Worm (Caenorhabditis elegans) whole organism, L2 larva: ENCODE results near the gene pitr-5.

Experiments used
- C34F6.9 ChIP-seq: fragments of 150-350 bp; optimal IDR thresholded peaks from 2 replicates; lab custom pipeline; 2014; ENCODE audit warnings: missing biosample characterization, missing genetic modification characterization
- F13H6.1 ChIP-seq: sonication (generic microtip); optimal IDR thresholded peaks from 2 replicates; lab custom pipeline; 2016; ENCODE audit warnings: missing genetic modification characterization, missing compliant biosample characterization
- R02D3.7 ChIP-seq: fragments of 150-350 bp; optimal IDR thresholded peaks from 2 replicates; lab custom pipeline; 2014; ENCODE audit warnings: missing biosample characterization, missing genetic modification characterization
- Y55F3AM.14 ChIP-seq: fragments of 200-800 bp; sonication (Bioruptor generic); optimal IDR thresholded peaks from 2 replicates; lab custom pipeline; 2018; ENCODE audit warnings: mild to moderate bottlenecking, missing genetic modification characterization, missing compliant biosample characterization
- alr-1 ChIP-seq: fragments of 150-350 bp; optimal IDR thresholded peaks from 2 replicates; lab custom pipeline; 2014; ENCODE audit warnings: missing biosample characterization, missing genetic modification characterization
- aly-2 ChIP-seq: fragments of 150-350 bp; optimal IDR thresholded peaks from 2 replicates; lab custom pipeline; 2014; ENCODE audit warnings: missing biosample characterization, missing genetic modification characterization
- ama-1 ChIP-seq: fragments of 150-350 bp; optimal IDR thresholded peaks from 2 replicates; lab custom pipeline; 2018; ENCODE audit warnings: inconsistent platforms
- blmp-1 ChIP-seq: sonication (generic microtip); optimal IDR thresholded peaks from 2 replicates; lab custom pipeline; 2017; ENCODE audit warnings: missing genetic modification characterization, mild to moderate bottlenecking, missing compliant biosample characterization, antibody characterized with exemption, moderate library complexity; ENCODE audit not compliant: insufficient read depth
- crh-2 ChIP-seq: sonication (generic microtip); optimal IDR thresholded peaks from 2 replicates; lab custom pipeline; 2017; ENCODE audit warnings: missing biosample characterization, missing genetic modification characterization
- egl-27 ChIP-seq: sonication (generic microtip); optimal IDR thresholded peaks from 3 replicates; lab custom pipeline; 2017; ENCODE audit warnings: missing biosample characterization, missing genetic modification reagents, missing genetic modification characterization
- elt-1 ChIP-seq: fragments of 150-350 bp; optimal IDR thresholded peaks from 2 replicates; lab custom pipeline; 2014; ENCODE audit warnings: missing biosample characterization, missing genetic modification characterization
- elt-3 ChIP-seq: sonication (generic microtip); optimal IDR thresholded peaks from 2 replicates; lab custom pipeline; 2017; ENCODE audit warnings: missing biosample characterization, missing genetic modification characterization
- fos-1 ChIP-seq: fragments of 150-350 bp; optimal IDR thresholded peaks from 2 replicates; lab custom pipeline; 2014; ENCODE audit warnings: missing biosample characterization, missing genetic modification characterization
- gmeb-1 ChIP-seq: fragments of 150-350 bp; optimal IDR thresholded peaks from 2 replicates; lab custom pipeline; 2014; ENCODE audit warnings: missing biosample characterization, missing genetic modification characterization
- lin-13 ChIP-seq: fragments of 150-350 bp; optimal IDR thresholded peaks from 2 replicates; lab custom pipeline; 2014; ENCODE audit warnings: missing biosample characterization, missing genetic modification reagents, missing genetic modification characterization
- lin-39 ChIP-seq: fragments of 150-350 bp; optimal IDR thresholded peaks from 2 replicates; lab custom pipeline; 2014; ENCODE audit warnings: missing biosample characterization, missing genetic modification reagents, missing genetic modification characterization
- lsy-2 ChIP-seq, 2 experiments: fragments of 150-350 bp in 1 of 2; sonication (generic microtip) in 1 of 2; optimal IDR thresholded peaks; 2 replicates each; lab custom pipeline; 2014 to 2017; ENCODE audit warnings: missing biosample characterization in 2 of 2, missing genetic modification characterization in 2 of 2
- mab-5 ChIP-seq: fragments of 150-350 bp; optimal IDR thresholded peaks from 2 replicates; lab custom pipeline; 2014; ENCODE audit warnings: missing biosample characterization, missing genetic modification characterization
- mbf-1 ChIP-seq: sonication (generic microtip); optimal IDR thresholded peaks from 2 replicates; lab custom pipeline; 2017; ENCODE audit warnings: missing biosample characterization, missing genetic modification characterization
- nhr-11 ChIP-seq: fragments of 150-350 bp; optimal IDR thresholded peaks from 2 replicates; lab custom pipeline; 2014; ENCODE audit warnings: missing biosample characterization, missing genetic modification characterization
- nhr-12 ChIP-seq: fragments of 150-350 bp; optimal IDR thresholded peaks from 2 replicates; lab custom pipeline; 2014; ENCODE audit warnings: missing biosample characterization, missing genetic modification characterization
- nhr-129 ChIP-seq: fragments of 150-350 bp; optimal IDR thresholded peaks from 2 replicates; lab custom pipeline; 2014; ENCODE audit warnings: missing biosample characterization, missing genetic modification characterization
- nhr-21 ChIP-seq: fragments of 150-350 bp; optimal IDR thresholded peaks from 2 replicates; lab custom pipeline; 2014; ENCODE audit warnings: missing biosample characterization, missing genetic modification characterization
- nhr-237 ChIP-seq: fragments of 150-350 bp; optimal IDR thresholded peaks from 2 replicates; lab custom pipeline; 2014; ENCODE audit warnings: missing biosample characterization, missing genetic modification characterization
- peb-1 ChIP-seq: fragments of 150-350 bp; optimal IDR thresholded peaks from 2 replicates; lab custom pipeline; 2014; ENCODE audit warnings: missing biosample characterization, missing genetic modification characterization
- skn-1 ChIP-seq: sonication (generic microtip); optimal IDR thresholded peaks from 2 replicates; lab custom pipeline; 2017; ENCODE audit warnings: missing biosample characterization, missing genetic modification characterization
- sma-3 ChIP-seq: sonication (generic microtip); optimal IDR thresholded peaks from 2 replicates; lab custom pipeline; 2016; ENCODE audit warnings: missing genetic modification reagents, missing genetic modification characterization, missing compliant biosample characterization
- sma-9 ChIP-seq, 2 experiments: fragments of 150-350 bp in 1 of 2; sonication (generic microtip) in 1 of 2; optimal IDR thresholded peaks; 2 replicates each; lab custom pipeline; 2014 to 2016; ENCODE audit warnings: missing genetic modification characterization in 2 of 2, mild to moderate bottlenecking in 1 of 2, missing biosample characterization in 1 of 2, missing compliant biosample characterization in 1 of 2, missing genetic modification reagents in 1 of 2, moderate library complexity in 1 of 2
- snpc-4 ChIP-seq: fragments of 150-350 bp; optimal IDR thresholded peaks from 2 replicates; lab custom pipeline; 2014; ENCODE audit warnings: missing biosample characterization, missing genetic modification characterization
- unc-39 ChIP-seq: fragments of 150-350 bp; optimal IDR thresholded peaks from 2 replicates; lab custom pipeline; 2014; ENCODE audit warnings: missing biosample characterization, missing genetic modification characterization
- unc-55 ChIP-seq: fragments of 150-350 bp; sonication (generic microtip); optimal IDR thresholded peaks from 3 replicates; lab custom pipeline; 2014; ENCODE audit warnings: missing biosample characterization, missing genetic modification reagents, missing genetic modification characterization
- zag-1 ChIP-seq: fragments of 150-350 bp; optimal IDR thresholded peaks from 2 replicates; lab custom pipeline; 2014; ENCODE audit warnings: missing biosample characterization, missing genetic modification characterization
- ztf-1 ChIP-seq: fragments of 200-800 bp; sonication (Bioruptor generic); conservative IDR thresholded peaks from 2 replicates; pipeline ENCODE4 v1.3.6; 2022; ENCODE audit warnings: missing genetic modification characterization, missing compliant biosample characterization
- ztf-11 ChIP-seq: sonication (generic microtip); optimal IDR thresholded peaks from 2 replicates; lab custom pipeline; 2017; ENCODE audit warnings: missing biosample characterization, missing genetic modification characterization
- ztf-4 ChIP-seq: fragments of 150-350 bp; optimal IDR thresholded peaks from 2 replicates; lab custom pipeline; 2014; ENCODE audit warnings: missing biosample characterization, missing genetic modification characterization

Gene pitr-5

DNA sequence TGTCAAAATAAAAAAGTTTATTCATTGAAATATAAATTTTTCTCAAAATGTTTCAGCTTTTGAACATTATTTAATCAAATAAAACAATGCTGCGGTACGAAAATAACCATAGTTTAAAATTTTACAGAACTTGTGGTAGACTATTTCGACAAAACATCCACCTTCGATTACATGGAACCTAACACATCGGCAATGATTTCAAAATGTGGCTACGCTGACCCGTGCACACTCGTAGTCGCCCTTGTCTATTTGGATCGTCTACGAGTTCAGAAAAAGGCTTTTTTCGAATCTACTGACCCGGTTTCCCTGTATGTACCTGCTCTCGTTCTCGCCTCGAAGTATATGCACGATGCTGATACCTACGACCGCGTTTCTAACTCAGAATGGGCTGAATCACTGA, 12.4 kb downstream of the pitr-5 start:
- TF ChIP-seq ztf-4, result no peak

DNA sequence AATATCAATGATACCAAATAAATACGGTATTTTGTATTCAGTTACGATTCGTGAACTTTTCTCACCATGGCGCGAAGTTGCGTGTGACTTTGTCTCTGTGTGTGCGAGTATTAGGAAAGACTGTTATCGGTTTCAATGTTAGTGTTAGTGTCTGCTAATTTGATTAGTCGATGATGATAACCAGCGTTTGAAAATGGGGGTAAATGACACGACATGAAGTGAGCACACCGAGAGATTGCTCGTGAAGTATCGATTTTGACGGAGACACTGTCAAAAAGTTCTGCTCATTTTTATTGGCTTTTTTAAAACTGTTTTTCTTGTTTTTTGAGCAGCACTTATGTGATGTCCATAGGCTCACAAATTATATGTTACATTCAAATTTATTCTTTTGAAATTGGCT, 13.8 kb downstream of the pitr-5 start:
- TF ChIP-seq ama-1 (lab: Kevin White, UChicago), result peak; percentile 65
- no peak for TF ChIP-seq ztf-11
- TF ChIP-seq mbf-1 (tag; lab: Kevin White, UChicago), result no peak
- TF ChIP-seq nhr-11 (tag; lab: Kevin White, UChicago), result no peak
- TF ChIP-seq peb-1 (tag; lab: Kevin White, UChicago), result no peak
- no peak for TF ChIP-seq R02D3.7
- peak; percentile 4 for TF ChIP-seq gmeb-1
- no peak for TF ChIP-seq unc-55 (GFP tag; lab: Kevin White, UChicago)
- peak; percentile 14 for TF ChIP-seq sma-9 (GFP tag; optimal IDR thresholded peaks at IDR 0.05; lab: Kevin White, UChicago)
- no peak for TF ChIP-seq sma-9 (tag; optimal IDR thresholded peaks at IDR 0.05; lab: Kevin White, UChicago)
- peak; percentile 18 for TF ChIP-seq nhr-129 (tag; lab: Kevin White, UChicago)
- TF ChIP-seq nhr-12 (tag; lab: Kevin White, UChicago), result no peak
- peak; percentile 6 for TF ChIP-seq sma-3 (GFP tag; lab: Kevin White, UChicago)
- peak; percentile 83 for TF ChIP-seq fos-1 (tag; lab: Kevin White, UChicago)
- TF ChIP-seq nhr-21 (tag; lab: Kevin White, UChicago), result no peak
- TF ChIP-seq elt-3 (tag; lab: Kevin White, UChicago), result no peak
- TF ChIP-seq lin-13 (GFP tag; lab: Kevin White, UChicago), result no peak
- TF ChIP-seq alr-1 (tag; lab: Kevin White, UChicago), result no peak
- no peak for TF ChIP-seq C34F6.9 (tag; lab: Kevin White, UChicago)
- no peak for TF ChIP-seq ztf-1 (GFP tag; lab: Robert Waterston, UW)
- peak; percentile 20 for TF ChIP-seq F13H6.1 (tag; lab: Kevin White, UChicago)
- peak; percentile 67 for TF ChIP-seq crh-2 (tag; lab: Kevin White, UChicago)
- TF ChIP-seq unc-39 (tag; lab: Kevin White, UChicago), result no peak
- no peak for TF ChIP-seq aly-2
- no peak for TF ChIP-seq nhr-237 (tag; lab: Kevin White, UChicago)
- no peak for TF ChIP-seq elt-1 (tag; lab: Kevin White, UChicago)
- no peak for TF ChIP-seq lin-39 (tag; lab: Kevin White, UChicago)
- no peak for TF ChIP-seq skn-1 (tag; lab: Kevin White, UChicago)
- TF ChIP-seq, all 48 proteins: peak for 8

DNA sequence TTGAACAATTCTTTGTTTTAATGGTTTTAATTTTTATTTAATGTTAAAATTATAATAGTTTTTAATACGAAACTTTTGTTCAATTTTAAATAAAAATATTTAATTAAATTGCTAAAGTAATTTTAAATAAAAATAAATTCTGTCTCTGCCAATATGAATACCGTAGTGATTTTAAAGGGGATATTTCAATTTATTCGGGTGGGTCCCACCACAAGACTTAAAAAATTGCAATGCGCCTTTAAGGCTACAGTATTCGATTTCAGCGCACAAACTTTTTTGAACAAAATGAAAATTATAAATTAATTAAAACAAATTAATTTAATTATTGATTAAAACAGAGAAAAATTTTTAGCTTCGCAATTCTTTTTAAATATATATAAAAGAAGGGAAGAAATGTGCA, 14.4 kb downstream of the pitr-5 start:
- TF ChIP-seq ztf-11 (no peak), zag-1 (tag; lab: Kevin White, UChicago) (no peak), elt-1 (tag; lab: Kevin White, UChicago) (no peak), mab-5 (tag; lab: Kevin White, UChicago) (no peak), nhr-129 (tag; lab: Kevin White, UChicago) (no peak), blmp-1 (tag; lab: Kevin White, UChicago) (no peak), egl-27 (tag; lab: Kevin White, UChicago) (no peak), snpc-4 (tag; lab: Kevin White, UChicago) (no peak), skn-1 (tag; lab: Kevin White, UChicago) (no peak), lsy-2 (tag; optimal IDR thresholded peaks at IDR 0.05; lab: Kevin White, UChicago) (no peak)

DNA sequence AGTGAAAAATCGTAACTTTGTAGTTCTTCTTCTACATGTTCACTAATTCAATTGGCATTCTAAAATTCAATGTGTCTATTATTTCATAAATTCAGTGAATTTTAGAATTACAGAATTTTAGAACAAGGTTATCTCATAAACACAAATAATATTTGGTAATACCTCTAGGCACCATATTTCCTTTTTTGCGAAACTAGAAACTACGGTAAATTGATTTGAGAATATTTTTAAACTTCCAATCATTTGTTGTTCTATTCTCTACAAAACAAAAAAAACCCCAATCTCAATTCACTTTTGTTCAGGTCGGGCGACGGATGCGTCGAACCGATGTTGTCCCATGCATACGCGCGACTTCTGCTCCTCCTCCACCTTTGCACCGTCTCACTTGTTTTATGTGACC, 15.3 kb downstream of the pitr-5 start, which contains the start of gene F09G2.1:
Gene F09G2.1, plus strand, starts transcription at position 301 of the 400 bp plus-strand sequence.
- TF ChIP-seq Y55F3AM.14 (GFP tag; lab: Kevin White, UChicago) (no peak), ama-1 (lab: Kevin White, UChicago) (no peak), F13H6.1 (tag; lab: Kevin White, UChicago) (no peak), lsy-2 (tag; optimal IDR thresholded peaks at IDR 0.05; lab: Kevin White, UChicago) (no peak), nhr-12 (tag; lab: Kevin White, UChicago) (no peak), mbf-1 (tag; lab: Kevin White, UChicago) (no peak), unc-55 (GFP tag; lab: Kevin White, UChicago) (no peak), egl-27 (tag; lab: Kevin White, UChicago) (no peak), nhr-129 (tag; lab: Kevin White, UChicago) (no peak), aly-2 (no peak)
